Worm (Caenorhabditis elegans) whole organism, late embryonic: ENCODE data around the gene gei-15.

Experiments
- C08G9.2 ChIP-seq: sonication (generic microtip); optimal IDR thresholded peaks from 2 replicates; lab custom pipeline; 2016; ENCODE audit warnings: mild to moderate bottlenecking, missing genetic modification characterization, moderate library complexity, missing compliant biosample characterization
- K09A11.1 ChIP-seq: sonication (generic microtip); optimal IDR thresholded peaks from 2 replicates; lab custom pipeline; 2017; ENCODE audit warnings: antibody characterized with exemption, mild to moderate bottlenecking, missing genetic modification characterization, missing compliant biosample characterization; ENCODE audit not compliant: insufficient read depth
- Y22D7AL.16 ChIP-seq: sonication (generic microtip); optimal IDR thresholded peaks from 2 replicates; lab custom pipeline; 2016; ENCODE audit warnings: missing genetic modification characterization, missing compliant biosample characterization
- ahr-1 ChIP-seq: sonication (generic microtip); optimal IDR thresholded peaks from 2 replicates; lab custom pipeline; 2016; ENCODE audit warnings: missing genetic modification characterization, missing compliant biosample characterization
- ama-1 ChIP-seq: fragments of 150-350 bp; optimal IDR thresholded peaks from 2 replicates; lab custom pipeline; 2014
- ceh-14 ChIP-seq: sonication (generic microtip); optimal IDR thresholded peaks from 2 replicates; lab custom pipeline; 2016; ENCODE audit warnings: missing genotype, missing genetic modification characterization, missing compliant biosample characterization
- ceh-19 ChIP-seq: fragments of 200-800 bp; sonication (Bioruptor generic); optimal IDR thresholded peaks from 2 replicates; lab custom pipeline; 2018; ENCODE audit warnings: mild to moderate bottlenecking, missing genetic modification characterization, missing compliant biosample characterization
- ceh-24 ChIP-seq: sonication (generic microtip); optimal IDR thresholded peaks from 2 replicates; lab custom pipeline; 2016; ENCODE audit warnings: mild to moderate bottlenecking, missing genetic modification characterization, missing compliant biosample characterization
- ceh-31 ChIP-seq: sonication (generic microtip); optimal IDR thresholded peaks from 2 replicates; lab custom pipeline; 2016; ENCODE audit warnings: missing genetic modification characterization, missing compliant biosample characterization
- ceh-34 ChIP-seq: sonication (generic microtip); optimal IDR thresholded peaks from 2 replicates; lab custom pipeline; 2016; ENCODE audit warnings: mild to moderate bottlenecking, missing genetic modification characterization, missing compliant biosample characterization
- ceh-48 ChIP-seq: sonication (generic microtip); optimal IDR thresholded peaks from 2 replicates; lab custom pipeline; 2016; ENCODE audit warnings: missing genetic modification characterization, inconsistent platforms, missing compliant biosample characterization
- ceh-9 ChIP-seq: sonication (generic microtip); optimal IDR thresholded peaks from 2 replicates; lab custom pipeline; 2016; ENCODE audit warnings: mild to moderate bottlenecking, missing genetic modification characterization, inconsistent platforms, missing compliant biosample characterization
- dmd-4 ChIP-seq: sonication (generic microtip); optimal IDR thresholded peaks from 2 replicates; lab custom pipeline; 2016; ENCODE audit warnings: borderline replicate concordance, missing genetic modification characterization, missing compliant biosample characterization
- dve-1 ChIP-seq: sonication (generic microtip); optimal IDR thresholded peaks from 2 replicates; lab custom pipeline; 2017; ENCODE audit warnings: antibody characterized with exemption, mild to moderate bottlenecking, missing genetic modification characterization, missing compliant biosample characterization
- elt-2 ChIP-seq: sonication (generic microtip); optimal IDR thresholded peaks from 2 replicates; lab custom pipeline; 2016; ENCODE audit warnings: missing genetic modification reagents, missing genetic modification characterization, missing compliant biosample characterization
- ets-4 ChIP-seq: sonication (generic microtip); optimal IDR thresholded peaks from 2 replicates; lab custom pipeline; 2016; ENCODE audit warnings: missing genetic modification characterization, missing compliant biosample characterization
- fkh-6 ChIP-seq: sonication (generic microtip); optimal IDR thresholded peaks from 2 replicates; lab custom pipeline; 2016; ENCODE audit warnings: missing genetic modification characterization, missing compliant biosample characterization
- gmeb-2 ChIP-seq: sonication (generic microtip); optimal IDR thresholded peaks from 2 replicates; lab custom pipeline; 2016; ENCODE audit warnings: missing genetic modification characterization, inconsistent platforms, missing compliant biosample characterization
- hlh-15 ChIP-seq: sonication (generic microtip); optimal IDR thresholded peaks from 2 replicates; lab custom pipeline; 2016; ENCODE audit warnings: missing genetic modification characterization, missing compliant biosample characterization
- lin-11 ChIP-seq: fragments of 200-800 bp; sonication (Bioruptor generic); optimal IDR thresholded peaks from 2 replicates; lab custom pipeline; 2018; ENCODE audit warnings: mild to moderate bottlenecking, missing genetic modification characterization, missing compliant biosample characterization
- mec-3 ChIP-seq: sonication (generic microtip); optimal IDR thresholded peaks from 2 replicates; lab custom pipeline; 2016; ENCODE audit warnings: borderline replicate concordance, missing genetic modification characterization, missing compliant biosample characterization
- nhr-11 ChIP-seq: fragments of 150-350 bp; optimal IDR thresholded peaks from 2 replicates; lab custom pipeline; 2014; ENCODE audit warnings: missing biosample characterization, missing genetic modification characterization
- npax-4 ChIP-seq: sonication (generic microtip); optimal IDR thresholded peaks from 2 replicates; lab custom pipeline; 2016; ENCODE audit warnings: missing genetic modification characterization, missing compliant biosample characterization
- odd-2 ChIP-seq: sonication (generic microtip); optimal IDR thresholded peaks from 2 replicates; lab custom pipeline; 2017; ENCODE audit warnings: antibody characterized with exemption, mild to moderate bottlenecking, missing genetic modification characterization, missing compliant biosample characterization
- pag-3 ChIP-seq: sonication (generic microtip); optimal IDR thresholded peaks from 2 replicates; lab custom pipeline; 2016; ENCODE audit warnings: missing compliant biosample characterization, missing genetic modification characterization, borderline replicate concordance
- pat-9 ChIP-seq: fragments of 200-800 bp; sonication (Bioruptor generic); optimal IDR thresholded peaks from 2 replicates; lab custom pipeline; 2018; ENCODE audit warnings: mild to moderate bottlenecking, missing genetic modification characterization, moderate library complexity, missing compliant biosample characterization
- pax-1 ChIP-seq: fragments of 150-350 bp; optimal IDR thresholded peaks from 2 replicates; lab custom pipeline; 2014; ENCODE audit warnings: missing biosample characterization, missing genetic modification characterization
- syd-9 ChIP-seq: sonication (generic microtip); optimal IDR thresholded peaks from 2 replicates; lab custom pipeline; 2016; ENCODE audit warnings: mild to moderate bottlenecking, missing genetic modification characterization, moderate library complexity, missing compliant biosample characterization
- ttx-3 ChIP-seq: sonication (generic microtip); optimal IDR thresholded peaks from 2 replicates; lab custom pipeline; 2016; ENCODE audit warnings: missing genetic modification reagents, missing genetic modification characterization, missing compliant biosample characterization
- unc-3 ChIP-seq, 2 experiments: fragments of 200-800 bp in 1 of 2; sonication (Bioruptor generic) in 1 of 2; sonication (generic microtip) in 1 of 2; conservative IDR thresholded peaks in 1 of 2; optimal IDR thresholded peaks in 1 of 2; 2 replicates each; pipeline versions ENCODE4 v1.3.6 to Lab custom; 2016 to 2022; ENCODE audit warnings: missing compliant biosample characterization in 2 of 2, missing genetic modification characterization in 2 of 2, missing genetic modification reagents in 1 of 2
- unc-42 ChIP-seq: sonication (generic microtip); optimal IDR thresholded peaks from 2 replicates; lab custom pipeline; 2016; ENCODE audit warnings: missing genotype, missing genetic modification characterization, missing compliant biosample characterization
- unc-86 ChIP-seq: sonication (generic microtip); optimal IDR thresholded peaks from 2 replicates; lab custom pipeline; 2016; ENCODE audit warnings: missing genetic modification characterization, missing compliant biosample characterization
- zip-5 ChIP-seq: sonication (generic microtip); optimal IDR thresholded peaks from 2 replicates; lab custom pipeline; 2016; ENCODE audit warnings: missing genetic modification characterization, missing compliant biosample characterization

Gene gei-15

DNA sequence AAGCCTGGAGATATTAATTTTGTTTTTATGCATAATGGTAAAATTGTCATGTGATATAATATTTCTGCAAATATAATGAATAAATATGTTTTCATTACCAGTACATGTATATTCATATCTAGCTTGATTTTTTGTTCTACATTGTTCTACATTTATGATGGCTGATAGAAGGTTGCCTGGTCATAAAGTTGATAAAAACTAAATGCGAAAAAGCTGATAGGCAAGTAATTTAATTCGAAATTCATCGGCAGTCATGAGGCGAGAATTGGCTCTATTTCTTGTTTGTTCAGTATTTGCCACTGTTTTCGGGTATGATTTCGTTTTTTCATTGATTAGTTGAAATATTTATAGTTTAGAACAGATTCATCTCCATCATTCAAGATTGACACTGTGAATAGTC, 38.9 kb downstream of the gei-15 start, which contains the start of gene bgal-2:
bgal-2 (plus strand) TSS at position 231 of the 400 bp plus-strand sequence.
- TF ChIP-seq lin-11 (tag; lab: Kevin White, UChicago) (no peak), unc-86 (no peak), mec-3 (tag; lab: Kevin White, UChicago) (no peak), ama-1 (lab: Kevin White, UChicago) (no peak), ceh-24 (no peak), zip-5 (tag; lab: Kevin White, UChicago) (no peak), fkh-6 (tag; lab: Kevin White, UChicago) (no peak), K09A11.1 (tag; lab: Kevin White, UChicago) (no peak), gmeb-2 (tag; lab: Kevin White, UChicago) (no peak), ets-4 (tag; lab: Kevin White, UChicago) (no peak), ceh-48 (tag; lab: Kevin White, UChicago) (no peak), ttx-3 (tag; lab: Kevin White, UChicago) (no peak), pax-1 (tag; lab: Kevin White, UChicago) (no peak), ahr-1 (tag; lab: Kevin White, UChicago) (no peak), C08G9.2 (tag; lab: Kevin White, UChicago) (no peak), unc-3 (GFP tag; conservative IDR thresholded peaks at IDR 0.05; lab: Robert Waterston, UW) (no peak), unc-3 (tag; optimal IDR thresholded peaks at IDR 0.05; lab: Kevin White, UChicago) (no peak), odd-2 (tag; lab: Kevin White, UChicago) (no peak), nhr-11 (tag; lab: Kevin White, UChicago) (no peak), ceh-19 (GFP tag; lab: Kevin White, UChicago) (no peak), ceh-34 (tag; lab: Kevin White, UChicago) (no peak)

DNA sequence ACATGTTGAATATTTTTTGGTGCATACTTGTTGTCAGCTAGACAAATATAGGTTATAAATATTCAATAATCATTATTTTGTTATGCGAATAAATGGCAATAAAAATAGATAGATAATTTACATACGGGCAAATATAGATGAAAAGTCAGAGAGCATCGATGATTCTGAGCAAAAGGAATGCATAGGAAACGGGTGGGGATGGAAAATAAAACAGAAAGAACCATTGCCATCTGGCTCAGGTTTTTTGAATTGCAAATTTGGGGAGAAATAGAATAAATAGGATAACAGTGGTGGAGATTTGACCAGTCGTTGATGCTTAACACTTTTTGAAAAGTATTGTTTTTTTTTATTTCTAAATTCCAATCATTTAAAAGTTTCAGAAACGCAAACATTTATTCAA, 40.2 kb downstream of the gei-15 start, which contains the start of gene idpp-6:
idpp-6 (plus strand) TSS at position 301 of the 400 bp plus-strand sequence.
- no peak for TF ChIP-seq zip-5 (tag; lab: Kevin White, UChicago)
- TF ChIP-seq syd-9, result no peak
- TF ChIP-seq npax-4 (tag; lab: Kevin White, UChicago), result no peak
- no peak for TF ChIP-seq pax-1 (tag; lab: Kevin White, UChicago)
- TF ChIP-seq unc-42 (tag; lab: Kevin White, UChicago), result no peak
- no peak for TF ChIP-seq hlh-15
- TF ChIP-seq pat-9 (tag; lab: Kevin White, UChicago), result no peak
- no peak for TF ChIP-seq ceh-14 (tag; lab: Kevin White, UChicago)
- no peak for TF ChIP-seq Y22D7AL.16 (tag; lab: Kevin White, UChicago)
- TF ChIP-seq, all 69 proteins: peak for 0

DNA sequence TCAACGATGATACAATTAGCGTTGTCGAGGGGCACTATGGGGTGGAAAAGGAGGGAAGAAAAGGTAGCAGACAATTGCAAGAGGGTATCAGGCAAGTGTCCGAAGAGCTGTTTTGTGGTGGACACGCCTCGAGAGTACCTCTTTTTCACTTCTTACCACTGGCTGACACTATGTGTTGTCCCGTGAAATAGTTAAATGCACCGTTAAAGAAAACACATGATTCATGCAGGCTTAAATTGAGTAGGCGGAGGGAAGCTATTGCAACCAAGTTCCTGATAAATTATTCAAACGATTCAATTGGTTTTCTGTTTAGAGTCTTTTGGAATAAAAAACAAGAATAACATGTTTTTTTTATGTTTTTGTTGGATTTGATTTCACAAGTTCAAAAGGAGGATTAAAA, 45.1 kb downstream of the gei-15 start, which contains the start of gene irk-1:
irk-1 (minus strand) TSS at position 101 of the 400 bp plus-strand sequence.
- TF ChIP-seq pag-3 (tag; lab: Kevin White, UChicago) (no peak), dve-1 (tag; lab: Kevin White, UChicago) (no peak), ama-1 (lab: Kevin White, UChicago) (no peak), ceh-31 (tag; lab: Kevin White, UChicago) (no peak), elt-2 (tag; lab: Kevin White, UChicago) (no peak), ceh-9 (no peak), dmd-4 (tag; lab: Kevin White, UChicago) (no peak)
